Worm (Caenorhabditis elegans) whole organism, L1 larva: ENCODE results near the gene bnc-1.

Source experiments
- C16A3.4 ChIP-seq: fragments of 150-350 bp; optimal IDR thresholded peaks from 2 replicates; lab custom pipeline; 2014; ENCODE audit warnings: missing biosample characterization, missing genetic modification characterization
- Y116A8C.19 ChIP-seq: sonication (generic microtip); optimal IDR thresholded peaks from 2 replicates; lab custom pipeline; 2016; ENCODE audit warnings: missing compliant biosample characterization, missing genetic modification characterization, borderline replicate concordance
- aly-2 ChIP-seq: fragments of 150-350 bp; optimal IDR thresholded peaks from 2 replicates; lab custom pipeline; 2014; ENCODE audit warnings: missing biosample characterization, missing genetic modification characterization
- ama-1 ChIP-seq: fragments of 150-350 bp; optimal IDR thresholded peaks from 2 replicates; lab custom pipeline; 2014
- blmp-1 ChIP-seq: fragments of 150-350 bp; optimal IDR thresholded peaks from 2 replicates; lab custom pipeline; 2014; ENCODE audit warnings: missing biosample characterization, missing genetic modification characterization
- ceh-8 ChIP-seq: fragments of 200-800 bp; sonication (Bioruptor generic); optimal IDR thresholded peaks from 2 replicates; lab custom pipeline; 2018; ENCODE audit warnings: mild to moderate bottlenecking, missing genetic modification characterization, moderate library complexity, missing compliant biosample characterization
- ceh-82 ChIP-seq, 3 experiments: fragments of 150-350 bp in 1 of 3; sonication (generic microtip) in 2 of 3; optimal IDR thresholded peaks; 2 replicates each; lab custom pipeline; 2014 to 2017; ENCODE audit warnings: missing biosample characterization in 3 of 3, missing genetic modification characterization in 3 of 3
- ceh-88 ChIP-seq: fragments of 200-800 bp; sonication (Bioruptor generic); IDR thresholded peaks from 2 replicates; pipeline ENCODE4 v1.3.6; 2022; ENCODE audit warnings: missing genetic modification characterization, missing compliant biosample characterization
- ceh-90 ChIP-seq: sonication (generic microtip); optimal IDR thresholded peaks from 2 replicates; lab custom pipeline; 2016; ENCODE audit warnings: missing genetic modification characterization, missing compliant biosample characterization
- ces-1 ChIP-seq: fragments of 150-350 bp; optimal IDR thresholded peaks from 2 replicates; lab custom pipeline; 2014; ENCODE audit warnings: missing biosample characterization, missing genetic modification reagents, missing genetic modification characterization
- dpl-1 ChIP-seq, 3 experiments: fragments of 150-350 bp in 2 of 3; sonication (generic microtip) in 1 of 3; optimal IDR thresholded peaks; 2 replicates each; lab custom pipeline; 2014 to 2017; ENCODE audit warnings: missing biosample characterization in 3 of 3, missing genetic modification characterization in 3 of 3, missing genetic modification reagents in 3 of 3
- efl-1 ChIP-seq, 4 experiments: fragments of 150-350 bp; optimal IDR thresholded peaks in 3 of 4; peaks in 1 of 4; 1 replicate in 1 of 4; 2 replicates in 3 of 4; lab custom pipeline; 2014; ENCODE audit warnings: missing biosample characterization in 2 of 4, missing genetic modification characterization in 2 of 4, missing genetic modification reagents in 2 of 4
- egl-13 ChIP-seq: sonication (generic microtip); optimal IDR thresholded peaks from 2 replicates; lab custom pipeline; 2016; ENCODE audit warnings: missing genotype, missing genetic modification reagents, missing genetic modification characterization, missing compliant biosample characterization
- egl-27 ChIP-seq, 2 experiments: fragments of 150-350 bp in 1 of 2; sonication (generic microtip); optimal IDR thresholded peaks; 3 replicates each; lab custom pipeline; 2017 to 2018; ENCODE audit warnings: missing biosample characterization in 2 of 2, missing genetic modification characterization in 2 of 2, missing genetic modification reagents in 2 of 2
- elt-3 ChIP-seq, 6 experiments: fragments of 150-350 bp in 1 of 6; sonication (generic microtip); optimal IDR thresholded peaks; 2 replicates each; lab custom pipeline; 2017 to 2018; ENCODE audit warnings: missing biosample characterization in 6 of 6, missing genetic modification characterization in 6 of 6, inconsistent platforms in 1 of 6
- hlh-17 ChIP-seq: fragments of 200-800 bp; sonication (Bioruptor generic); optimal IDR thresholded peaks from 2 replicates; lab custom pipeline; 2018; ENCODE audit warnings: missing genetic modification characterization, mild to moderate bottlenecking, missing compliant biosample characterization, moderate library complexity, borderline replicate concordance
- hlh-4 ChIP-seq: sonication (generic microtip); optimal IDR thresholded peaks from 2 replicates; lab custom pipeline; 2016; ENCODE audit warnings: mild to moderate bottlenecking, missing genetic modification characterization, missing compliant biosample characterization
- hpl-2 ChIP-seq: fragments of 150-350 bp; optimal IDR thresholded peaks from 2 replicates; lab custom pipeline; 2014; ENCODE audit warnings: missing biosample characterization, missing genetic modification reagents, missing genetic modification characterization
- irx-1 ChIP-seq: sonication (generic microtip); optimal IDR thresholded peaks from 2 replicates; lab custom pipeline; 2016; ENCODE audit warnings: missing genetic modification characterization, missing compliant biosample characterization
- jun-1 ChIP-seq: fragments of 150-350 bp; optimal IDR thresholded peaks from 2 replicates; lab custom pipeline; 2014; ENCODE audit warnings: missing biosample characterization, missing genetic modification reagents, missing genetic modification characterization
- lin-13 ChIP-seq: fragments of 150-350 bp; optimal IDR thresholded peaks from 2 replicates; lab custom pipeline; 2014; ENCODE audit warnings: missing biosample characterization, missing genetic modification reagents, missing genetic modification characterization
- lin-14 ChIP-seq: fragments of 200-800 bp; sonication (Bioruptor generic); optimal IDR thresholded peaks from 2 replicates; lab custom pipeline; 2018; ENCODE audit warnings: mild to moderate bottlenecking, missing genetic modification characterization, moderate library complexity, missing compliant biosample characterization
- lin-15B ChIP-seq: fragments of 150-350 bp; sonication (generic microtip); optimal IDR thresholded peaks from 3 replicates; lab custom pipeline; 2014; ENCODE audit warnings: missing biosample characterization, missing genetic modification characterization
- lir-3 ChIP-seq: sonication (generic microtip); optimal IDR thresholded peaks from 2 replicates; lab custom pipeline; 2016; ENCODE audit warnings: mild to moderate bottlenecking, missing genetic modification characterization, moderate library complexity, missing compliant biosample characterization; ENCODE audit not compliant: poor library complexity
- lsy-2 ChIP-seq, 2 experiments: fragments of 150-350 bp; optimal IDR thresholded peaks; 2 replicates each; lab custom pipeline; 2014; ENCODE audit warnings: missing biosample characterization in 2 of 2, missing genetic modification characterization in 2 of 2
- mab-9 ChIP-seq: fragments of 200-800 bp; sonication (Bioruptor generic); IDR thresholded peaks from 2 replicates; pipeline ENCODE4 v1.3.6; 2022; ENCODE audit warnings: missing genetic modification reagents, missing genetic modification characterization, missing compliant biosample characterization
- mdl-1 ChIP-seq, 2 experiments: fragments of 150-350 bp; optimal IDR thresholded peaks; 2 replicates each; lab custom pipeline; 2014 to 2017; ENCODE audit warnings: missing biosample characterization in 2 of 2, missing genetic modification characterization in 2 of 2, inconsistent platforms in 1 of 2
- nhr-12 ChIP-seq: sonication (generic microtip); optimal IDR thresholded peaks from 2 replicates; lab custom pipeline; 2017; ENCODE audit warnings: missing biosample characterization, missing genetic modification characterization
- nhr-47 ChIP-seq: sonication (generic microtip); optimal IDR thresholded peaks from 2 replicates; lab custom pipeline; 2016; ENCODE audit warnings: mild to moderate bottlenecking, missing genetic modification characterization, moderate library complexity, missing compliant biosample characterization
- nhr-71 ChIP-seq: sonication (generic microtip); optimal IDR thresholded peaks from 2 replicates; lab custom pipeline; 2016; ENCODE audit warnings: mild to moderate bottlenecking, missing genetic modification characterization, moderate library complexity, missing compliant biosample characterization
- nhr-90 ChIP-seq: sonication (generic microtip); optimal IDR thresholded peaks from 2 replicates; lab custom pipeline; 2016; ENCODE audit warnings: mild to moderate bottlenecking, missing genetic modification characterization, missing compliant biosample characterization; ENCODE audit not compliant: poor library complexity
- pax-3 ChIP-seq: fragments of 200-800 bp; sonication (Bioruptor generic); optimal IDR thresholded peaks from 2 replicates; lab custom pipeline; 2018; ENCODE audit warnings: mild to moderate bottlenecking, missing genetic modification characterization, moderate library complexity, missing compliant biosample characterization
- rnt-1 ChIP-seq: sonication (generic microtip); optimal IDR thresholded peaks from 2 replicates; lab custom pipeline; 2016; ENCODE audit warnings: mild to moderate bottlenecking, missing genetic modification characterization, moderate library complexity, missing compliant biosample characterization
- skn-1 ChIP-seq: fragments of 150-350 bp; optimal IDR thresholded peaks from 2 replicates; lab custom pipeline; 2014; ENCODE audit warnings: missing biosample characterization, missing genetic modification characterization
- sox-4 ChIP-seq: sonication (generic microtip); optimal IDR thresholded peaks from 2 replicates; lab custom pipeline; 2016; ENCODE audit warnings: missing genetic modification characterization, missing compliant biosample characterization
- sup-37 ChIP-seq: fragments of 200-800 bp; sonication (Bioruptor generic); optimal IDR thresholded peaks from 2 replicates; lab custom pipeline; 2018; ENCODE audit warnings: mild to moderate bottlenecking, missing genetic modification characterization, missing compliant biosample characterization
- unc-30 ChIP-seq: sonication (generic microtip); optimal IDR thresholded peaks from 2 replicates; lab custom pipeline; 2017; ENCODE audit warnings: missing biosample characterization, missing genetic modification characterization
- unc-98 ChIP-seq: fragments of 200-800 bp; sonication (Bioruptor generic); IDR thresholded peaks from 2 replicates; pipeline ENCODE4 v1.3.6; 2022; ENCODE audit warnings: missing genetic modification characterization, missing compliant biosample characterization
- zip-4 ChIP-seq: fragments of 200-800 bp; sonication (Bioruptor generic); optimal IDR thresholded peaks from 2 replicates; lab custom pipeline; 2018; ENCODE audit warnings: mild to moderate bottlenecking, missing genetic modification characterization, moderate library complexity, missing compliant biosample characterization

The bnc-1 gene

ce11 chrV:12244980-12245742, 31.7 kb downstream of the bnc-1 start, which contains the start of the genes T04H1.13, slfl-5 and rad-50:
Gene T04H1.13, minus strand, starts transcription at chrV:12245030.
Gene slfl-5, minus strand, starts transcription at chrV:12245044.
Gene rad-50, plus strand, starts transcription at chrV:12245646.
- TF ChIP-seq lin-15B (tag; lab: Kevin White, UChicago) (no peak), lin-13 (GFP tag; lab: Kevin White, UChicago) (no peak), Y116A8C.19 (tag; lab: Kevin White, UChicago) (no peak), hpl-2 (no peak), mdl-1 (tag; optimal IDR thresholded peaks at IDR 0.05; lab: Kevin White, UChicago) (no peak), nhr-71 (peak; percentile 36), hlh-17 (GFP tag; lab: Kevin White, UChicago) (no peak), lsy-2 (tag; optimal IDR thresholded peaks at IDR 0.05; lab: Kevin White, UChicago) (peak in 1 of 2 experiments; percentile 18), unc-98 (GFP tag; lab: Robert Waterston, UW) (no peak), ama-1 (lab: Kevin White, UChicago) (no peak), egl-13 (tag; lab: Kevin White, UChicago) (no peak), rnt-1 (peak; percentile 10), ces-1 (GFP tag; lab: Kevin White, UChicago) (no peak), elt-3 (tag; optimal IDR thresholded peaks at IDR 0.05; lab: Kevin White, UChicago) (no peak), blmp-1 (tag; lab: Kevin White, UChicago) (peak; percentile 38), ceh-90 (tag; lab: Kevin White, UChicago) (no peak), lin-14 (GFP tag; lab: Kevin White, UChicago) (peak; percentile 68), dpl-1 (GFP tag; optimal IDR thresholded peaks at IDR 0.05; lab: Kevin White, UChicago) (peak in 1 of 3 experiments; percentile 8), jun-1 (tag; lab: Kevin White, UChicago) (no peak), skn-1 (tag; lab: Kevin White, UChicago) (no peak), unc-30 (tag; lab: Kevin White, UChicago) (no peak), nhr-47 (tag; lab: Kevin White, UChicago) (no peak), hlh-4 (tag; lab: Kevin White, UChicago) (no peak), C16A3.4 (no peak), nhr-12 (tag; lab: Kevin White, UChicago) (no peak), efl-1 (optimal IDR thresholded peaks at IDR 0.05; lab: Kevin White, UChicago) (peak in 1 of 2 experiments; percentile 6), efl-1 (GFP tag; optimal IDR thresholded peaks at IDR 0.05 in 1 of 2; lab: Kevin White, UChicago) (peak in 1 of 2 experiments; percentile 30), mab-9 (GFP tag; lab: Robert Waterston, UW) (no peak), nhr-90 (tag; lab: Kevin White, UChicago) (no peak)
- TF ChIP-seq, all 84 proteins: peak for 7

DNA sequence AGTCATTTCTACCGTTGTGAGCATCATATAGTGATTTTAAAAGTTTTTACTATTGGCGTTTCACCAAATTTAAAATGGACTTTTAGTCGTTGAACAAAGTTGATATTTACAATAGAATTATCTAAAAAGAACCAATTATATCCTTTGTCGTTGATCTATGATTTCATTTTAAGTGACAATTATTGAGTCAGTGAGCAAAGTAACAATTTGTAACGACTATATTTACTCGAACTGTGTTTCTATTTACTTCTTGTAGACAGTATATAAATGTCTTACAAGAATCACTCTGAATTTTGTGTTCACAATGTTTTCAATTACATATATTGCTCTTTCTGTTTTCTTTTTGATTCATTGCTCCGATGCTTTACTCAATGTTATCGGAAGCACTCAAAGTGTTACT, 35.7 kb downstream of the bnc-1 start, which contains the start of gene ttr-22:
Gene ttr-22 (plus strand): TSS at position 301 of the 400 bp plus-strand sequence.
- TF ChIP-seq egl-27 (tag; optimal IDR thresholded peaks at IDR 0.05; lab: Kevin White, UChicago) (no peak), ceh-82 (tag; optimal IDR thresholded peaks at IDR 0.05; lab: Kevin White, UChicago) (no peak), lir-3 (tag; lab: Kevin White, UChicago) (no peak), sox-4 (tag; lab: Kevin White, UChicago) (no peak), aly-2 (tag; lab: Kevin White, UChicago) (no peak), ceh-8 (no peak), pax-3 (tag; lab: Kevin White, UChicago) (no peak), nhr-90 (tag; lab: Kevin White, UChicago) (no peak), ceh-88 (GFP tag; lab: Robert Waterston, UW) (no peak), sup-37 (GFP tag; lab: Kevin White, UChicago) (no peak), ceh-90 (tag; lab: Kevin White, UChicago) (no peak), irx-1 (no peak), zip-4 (no peak), blmp-1 (tag; lab: Kevin White, UChicago) (no peak), hpl-2 (no peak)
